Fruit fly (Drosophila melanogaster) whole organism, wandering third instar larva: Measurements from ENCODE around the gene alpha-Man-Ib.

Experiments
- Abd-B ChIP-seq: fragments of >200 bp; optimal IDR thresholded peaks from 2 replicates; lab custom pipeline; 2017; ENCODE audit warnings: missing biosample characterization, missing genetic modification characterization
- CG32264 ChIP-seq: fragments of 200-800 bp; sonication (Bioruptor generic); optimal IDR thresholded peaks from 2 replicates; lab custom pipeline; 2016; ENCODE audit warnings: missing biosample characterization, missing genetic modification characterization
- CG9705 ChIP-seq: fragments of 200-800 bp; sonication (Bioruptor generic); optimal IDR thresholded peaks from 2 replicates; lab custom pipeline; 2018; ENCODE audit warnings: missing biosample characterization, mild to moderate bottlenecking, missing genetic modification characterization
- CrebA ChIP-seq: fragments of 200-800 bp; sonication (Bioruptor generic); optimal IDR thresholded peaks from 2 replicates; lab custom pipeline; 2016; ENCODE audit warnings: missing biosample characterization, mild to moderate bottlenecking, missing genetic modification characterization, borderline replicate concordance
- Dfd ChIP-seq: fragments of >200 bp; optimal IDR thresholded peaks from 2 replicates; lab custom pipeline; 2017; ENCODE audit warnings: missing biosample characterization, missing genetic modification characterization
- Dif ChIP-seq: fragments of 200-275, 200-300 bp; sonication (Bioruptor generic); optimal IDR thresholded peaks from 2 replicates; lab custom pipeline; 2018; ENCODE audit warnings: missing biosample characterization, missing genetic modification characterization; ENCODE audit not compliant: partially characterized antibody
- GATAd ChIP-seq: sonication (Bioruptor generic); optimal IDR thresholded peaks from 2 replicates; lab custom pipeline; 2016; ENCODE audit warnings: missing biosample characterization, missing genetic modification characterization
- HLH106 ChIP-seq: fragments of 200-800 bp; optimal IDR thresholded peaks from 3 replicates; lab custom pipeline; 2019; ENCODE audit warnings: missing biosample characterization, mild to moderate bottlenecking, missing genetic modification characterization, moderate library complexity
- Hnf4 ChIP-seq: fragments of 200-800 bp; sonication (Bioruptor generic); optimal IDR thresholded peaks from 2 replicates; lab custom pipeline; 2016; ENCODE audit warnings: missing biosample characterization, mild to moderate bottlenecking, missing genetic modification characterization
- Hr78 ChIP-seq: fragments of >200 bp; optimal IDR thresholded peaks from 2 replicates; lab custom pipeline; 2017; ENCODE audit warnings: missing biosample characterization, missing genetic modification characterization
- Mio ChIP-seq: sonication (Bioruptor generic); optimal IDR thresholded peaks from 2 replicates; lab custom pipeline; 2016; ENCODE audit warnings: missing biosample characterization, missing genetic modification characterization
- Myc ChIP-seq: fragments of >200 bp; optimal IDR thresholded peaks from 2 replicates; lab custom pipeline; 2017
- N ChIP-seq: fragments of >200 bp; optimal IDR thresholded peaks from 2 replicates; lab custom pipeline; 2018; ENCODE audit warnings: missing biosample characterization, missing external identifiers, missing genetic modification characterization
- OdsH ChIP-seq: fragments of 200-800 bp; sonication (Bioruptor generic); optimal IDR thresholded peaks from 2 replicates; lab custom pipeline; 2016; ENCODE audit warnings: missing biosample characterization, mild to moderate bottlenecking, missing genetic modification characterization
- Rel ChIP-seq, 2 experiments: fragments of 200-800 bp; sonication (Bioruptor generic) in 1 of 2; optimal IDR thresholded peaks; 2 replicates in 1 of 2; 3 replicates in 1 of 2; lab custom pipeline; 2016 to 2019; ENCODE audit warnings: mild to moderate bottlenecking in 2 of 2, missing biosample characterization in 2 of 2, missing genetic modification characterization in 2 of 2, moderate library complexity in 1 of 2
- Sp1 ChIP-seq: fragments of 200-800 bp; sonication (Bioruptor generic); optimal IDR thresholded peaks from 3 replicates; lab custom pipeline; 2019; ENCODE audit warnings: missing biosample characterization, mild to moderate bottlenecking, missing genetic modification characterization, moderate library complexity
- Vsx2 ChIP-seq: fragments of 200-300, 225-300 bp; sonication (Bioruptor generic); optimal IDR thresholded peaks from 2 replicates; lab custom pipeline; 2018; ENCODE audit warnings: missing biosample characterization, missing genetic modification characterization; ENCODE audit not compliant: partially characterized antibody
- br ChIP-seq: fragments of 200-800 bp; sonication (Bioruptor generic); optimal IDR thresholded peaks from 2 replicates; lab custom pipeline; 2016; ENCODE audit warnings: missing biosample characterization, missing genetic modification characterization
- brk ChIP-seq: fragments of 200-800 bp; sonication (Bioruptor generic); optimal IDR thresholded peaks from 2 replicates; lab custom pipeline; 2016; ENCODE audit warnings: missing biosample characterization, mild to moderate bottlenecking, missing genetic modification characterization
- dmrt93B ChIP-seq: fragments of 200-800 bp; sonication (Bioruptor generic); optimal IDR thresholded peaks from 2 replicates; lab custom pipeline; 2018; ENCODE audit warnings: missing biosample characterization, mild to moderate bottlenecking, missing genetic modification characterization
- ey ChIP-seq: fragments of 200-800 bp; sonication (Bioruptor generic); optimal IDR thresholded peaks from 2 replicates; lab custom pipeline; 2016; ENCODE audit warnings: missing biosample characterization, missing genetic modification characterization
- foxo ChIP-seq, 2 experiments: fragments of 200-800 bp; sonication (Bioruptor generic); optimal IDR thresholded peaks; 2 replicates in 1 of 2; 3 replicates in 1 of 2; lab custom pipeline; 2016 to 2017; ENCODE audit warnings: missing biosample characterization in 2 of 2, missing genetic modification characterization in 2 of 2
- fru ChIP-seq: fragments of 200-800 bp; sonication (Bioruptor generic); optimal IDR thresholded peaks from 3 replicates; lab custom pipeline; 2016; ENCODE audit warnings: missing biosample characterization, mild to moderate bottlenecking, missing genetic modification characterization
- h ChIP-seq: fragments of 200-800 bp; sonication (Bioruptor generic); optimal IDR thresholded peaks from 3 replicates; lab custom pipeline; 2016; ENCODE audit warnings: missing biosample characterization, mild to moderate bottlenecking, missing genetic modification characterization
- jim ChIP-seq: fragments of 175-275, 200-325 bp; sonication (Bioruptor generic); optimal IDR thresholded peaks from 2 replicates; lab custom pipeline; 2016; ENCODE audit warnings: missing biosample characterization, mild to moderate bottlenecking, missing genetic modification characterization
- lola ChIP-seq: fragments of >200 bp; optimal IDR thresholded peaks from 2 replicates; lab custom pipeline; 2017; ENCODE audit warnings: missing biosample characterization, missing genetic modification characterization
- pan ChIP-seq: fragments of >200 bp; optimal IDR thresholded peaks from 2 replicates; lab custom pipeline; 2017
- psq ChIP-seq: fragments of 200-800 bp; sonication (Bioruptor generic); optimal IDR thresholded peaks from 3 replicates; lab custom pipeline; 2017; ENCODE audit warnings: missing biosample characterization, mild to moderate bottlenecking, missing genetic modification characterization, moderate library complexity
- rgr ChIP-seq: fragments of 200-800 bp; sonication (Bioruptor generic); optimal IDR thresholded peaks from 3 replicates; lab custom pipeline; 2016; ENCODE audit warnings: missing biosample characterization, mild to moderate bottlenecking, missing genetic modification characterization
- sage ChIP-seq: fragments of 200-800 bp; sonication (Bioruptor generic); optimal IDR thresholded peaks from 2 replicates; lab custom pipeline; 2016; ENCODE audit warnings: missing biosample characterization, mild to moderate bottlenecking, missing genetic modification characterization
- sv ChIP-seq: fragments of 200-800 bp; sonication (Bioruptor generic); optimal IDR thresholded peaks from 3 replicates; lab custom pipeline; 2016; ENCODE audit warnings: missing biosample characterization, missing genetic modification characterization
- tai ChIP-seq: sonication (Bioruptor generic); optimal IDR thresholded peaks from 2 replicates; lab custom pipeline; 2016; ENCODE audit warnings: missing biosample characterization, missing genetic modification characterization
- woc ChIP-seq: sonication (Bioruptor generic); optimal IDR thresholded peaks from 2 replicates; lab custom pipeline; 2016; ENCODE audit warnings: missing biosample characterization, mild to moderate bottlenecking, missing genetic modification characterization

The alpha-Man-Ib gene

dm6 chr3R:29089662-29090007 is 23.0 kb downstream of the alpha-Man-Ib start:
- TF ChIP-seq HLH106 (tag; lab: Kevin White, UChicago) (peak; percentile 9), pan (lab: Kevin White, UChicago) (no peak), woc (GFP tag; lab: Kevin White, UChicago) (no peak), Hnf4 (no peak), Dif (GFP tag; lab: Kevin White, UChicago) (no peak), Abd-B (GFP tag; lab: Kevin White, UChicago) (no peak), foxo (GFP tag; optimal IDR thresholded peaks at IDR 0.05; lab: Kevin White, UChicago) (peak in 1 of 2 experiments; percentile 8)

- TF ChIP-seq brk (GFP tag; lab: Kevin White, UChicago) (no peak), ey (GFP tag; lab: Kevin White, UChicago) (peak; percentile 60), h (GFP tag; lab: Kevin White, UChicago) (peak; percentile 64), HLH106 (tag; lab: Kevin White, UChicago) (peak; percentile 54), pan (lab: Kevin White, UChicago) (no peak), br (GFP tag; lab: Kevin White, UChicago) (peak; percentile 33), Myc (no peak), fru (GFP tag; lab: Kevin White, UChicago) (peak; percentile 62), lola (GFP tag; lab: Kevin White, UChicago) (no peak), jim (GFP tag; lab: Kevin White, UChicago) (no peak), Hnf4 (no peak), OdsH (GFP tag; lab: Kevin White, UChicago) (peak; percentile 47), Hr78 (GFP tag; lab: Kevin White, UChicago) (no peak), N (no peak), Rel (GFP tag; optimal IDR thresholded peaks at IDR 0.05; lab: Kevin White, UChicago) (no peak), Rel (tag; optimal IDR thresholded peaks at IDR 0.05; lab: Kevin White, UChicago) (no peak), sv (GFP tag; lab: Kevin White, UChicago) (peak; percentile 52), Sp1 (GFP tag; lab: Kevin White, UChicago) (peak; percentile 37), tai (GFP tag; lab: Kevin White, UChicago) (no peak), foxo (GFP tag; optimal IDR thresholded peaks at IDR 0.05; lab: Kevin White, UChicago) (peak in 1 of 2 experiments; percentile 58), Dfd (peak; percentile 47), woc (GFP tag; lab: Kevin White, UChicago) (peak; percentile 56), sage (GFP tag; lab: Kevin White, UChicago) (peak; percentile 17), rgr (GFP tag; lab: Kevin White, UChicago) (peak; percentile 36), dmrt93B (peak; percentile 45)
- TF ChIP-seq, all 38 proteins: peak for 14
Measured at dm6 chr3R:29088938-29089661, 23.5 kb downstream of the alpha-Man-Ib start.

dm6 chr3R:29087926-29088487 is 24.6 kb downstream of the alpha-Man-Ib start:
- TF ChIP-seq br (GFP tag; lab: Kevin White, UChicago) (peak; percentile 12), psq (GFP tag; lab: Kevin White, UChicago) (peak; percentile 82), h (GFP tag; lab: Kevin White, UChicago) (peak; percentile 1), Rel (GFP tag; optimal IDR thresholded peaks at IDR 0.05; lab: Kevin White, UChicago) (no peak), Rel (tag; optimal IDR thresholded peaks at IDR 0.05; lab: Kevin White, UChicago) (no peak), jim (GFP tag; lab: Kevin White, UChicago) (no peak), GATAd (GFP tag; lab: Kevin White, UChicago) (peak; percentile 26)

- TF ChIP-seq Abd-B (GFP tag; lab: Kevin White, UChicago) (no peak), Myc (no peak), Vsx2 (GFP tag; lab: Kevin White, UChicago) (no peak), psq (GFP tag; lab: Kevin White, UChicago) (no peak)
Measured at dm6 chr3R:29087302-29087782, 25.3 kb downstream of the alpha-Man-Ib start.

- TF ChIP-seq br (GFP tag; lab: Kevin White, UChicago) = no peak
- TF ChIP-seq Myc = no peak
- TF ChIP-seq fru (GFP tag; lab: Kevin White, UChicago) = no peak
- no peak for TF ChIP-seq Mio (GFP tag; lab: Kevin White, UChicago)
- no peak for TF ChIP-seq Sp1 (GFP tag; lab: Kevin White, UChicago)
- TF ChIP-seq CrebA (GFP tag; lab: Kevin White, UChicago) = no peak
- no peak for TF ChIP-seq Dif (GFP tag; lab: Kevin White, UChicago)
- TF ChIP-seq CG32264 (GFP tag; lab: Kevin White, UChicago) = no peak
- TF ChIP-seq OdsH (GFP tag; lab: Kevin White, UChicago) = no peak
- TF ChIP-seq CG9705 (GFP tag; lab: Kevin White, UChicago) = no peak
- TF ChIP-seq, all 38 proteins: peak for 0
Measured at dm6 chr3R:29086896-29087295, 25.7 kb downstream of the alpha-Man-Ib start.
